Fruit fly (Drosophila melanogaster) whole organism: ENCODE measurements around the gene Hus1-like.

Experiments used
- Dll ChIP-seq: fragments of >200 bp; optimal IDR thresholded peaks from 2 replicates; lab custom pipeline; 2017
- EcR ChIP-seq, 2 experiments: fragments of >200 bp; optimal IDR thresholded peaks; 2 replicates each; lab custom pipeline; 2017; ENCODE audit warnings: missing biosample characterization in 2 of 2, missing genetic modification characterization in 2 of 2, missing genetic modification reagents in 2 of 2

DNA sequence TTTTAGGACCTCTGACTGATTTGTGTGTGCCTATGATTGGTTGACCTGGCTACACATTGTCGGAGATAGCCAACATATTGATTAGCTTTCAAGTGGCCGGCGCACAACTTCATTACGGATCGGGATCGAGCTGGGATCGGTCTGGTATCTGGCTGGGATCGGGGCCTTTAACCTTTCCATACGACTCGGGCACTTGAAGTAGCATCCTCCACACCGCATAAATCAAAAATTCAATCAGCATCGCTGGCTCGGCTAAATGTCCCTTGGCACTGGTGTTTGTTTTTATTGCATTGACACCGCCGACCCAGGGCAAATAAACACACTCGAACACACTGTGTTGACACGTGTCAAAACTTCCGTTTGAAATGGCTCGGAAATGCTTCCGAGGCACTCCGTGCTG is 43.8 kb upstream of the Hus1-like start:
- TF ChIP-seq Dll (lab: Kevin White, UChicago) (no peak), EcR (GFP tag; optimal IDR thresholded peaks at IDR 0.05; lab: Kevin White, UChicago) (no peak)
